Worm (Caenorhabditis elegans) whole organism, midembryonic: ENCODE measurements around the gene gly-11.
A peak's percentile ranks its signal among the peaks of the same experiment; 100 is the strongest.
"Not testable (repeated sequence)": the region's sequence is repeated elsewhere in the genome, so short reads cannot be mapped to it uniquely, and the experiment has no call there.

Experiments
- T22C8.4 ChIP-seq: fragments of 200-800 bp; sonication (Bioruptor generic); IDR thresholded peaks from 2 replicates; pipeline ENCODE4 v1.3.6; 2022; ENCODE audit warnings: missing genetic modification characterization, missing compliant biosample characterization
- cog-1 ChIP-seq: sonication (generic microtip); optimal IDR thresholded peaks from 2 replicates; lab custom pipeline; 2016; ENCODE audit warnings: missing genetic modification characterization, missing compliant biosample characterization
- flt-1 ChIP-seq: fragments of 200-800 bp; sonication (Bioruptor generic); IDR thresholded peaks from 2 replicates; pipeline ENCODE4 v1.3.6; 2022; ENCODE audit warnings: missing genetic modification characterization, missing compliant biosample characterization
- klf-2 ChIP-seq: fragments of 200-800 bp; sonication (Bioruptor generic); conservative IDR thresholded peaks from 2 replicates; pipeline ENCODE4 v1.3.6; 2022; ENCODE audit warnings: missing genetic modification reagents, missing genetic modification characterization, missing compliant biosample characterization
- med-1 ChIP-seq: sonication (generic microtip); optimal IDR thresholded peaks from 2 replicates; lab custom pipeline; 2017; ENCODE audit warnings: missing genetic modification characterization, mild to moderate bottlenecking, missing compliant biosample characterization, antibody characterized with exemption, missing genetic modification reagents; ENCODE audit not compliant: insufficient read depth
- ref-1 ChIP-seq: fragments of 200-800 bp; sonication (Bioruptor generic); conservative IDR thresholded peaks from 2 replicates; pipeline ENCODE4 v1.3.6; 2022; ENCODE audit warnings: missing genetic modification reagents, missing genetic modification characterization, missing compliant biosample characterization
- tab-1 ChIP-seq: fragments of 200-800 bp; sonication (Bioruptor generic); IDR thresholded peaks from 2 replicates; pipeline ENCODE4 v1.3.6; 2022; ENCODE audit warnings: missing genetic modification characterization, missing compliant biosample characterization
- ztf-23 ChIP-seq: fragments of 200-800 bp; sonication (Bioruptor generic); IDR thresholded peaks from 2 replicates; pipeline ENCODE4 v1.3.6; 2022; ENCODE audit warnings: missing genetic modification reagents, missing genetic modification characterization, missing compliant biosample characterization
- ztf-29 ChIP-seq: fragments of 200-800 bp; sonication (Bioruptor generic); IDR thresholded peaks from 2 replicates; pipeline ENCODE4 v1.3.6; 2022; ENCODE audit warnings: missing genetic modification reagents, missing genetic modification characterization, missing compliant biosample characterization

The gly-11 gene

DNA sequence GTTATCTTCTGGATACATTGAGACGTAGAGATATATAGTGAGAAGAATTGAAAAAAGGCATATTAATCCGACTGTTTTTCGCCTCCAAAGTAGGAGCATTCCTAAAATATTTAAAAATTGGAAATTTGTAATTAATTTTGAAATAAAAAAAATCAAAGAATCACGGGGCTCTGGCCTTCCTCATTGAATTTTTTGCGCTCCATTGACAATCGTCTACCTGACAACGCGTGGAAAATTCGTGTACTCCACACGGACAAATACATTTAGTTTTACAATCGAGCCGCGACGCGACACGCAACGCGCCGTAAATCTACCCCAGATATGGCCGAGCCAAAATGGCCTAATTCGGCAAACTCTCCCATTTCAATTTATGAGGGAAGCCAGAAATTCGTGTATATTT is at the start of gene gly-11:
gly-11 (minus strand) TSS at position 101 of the 400 bp plus-strand sequence.
- not testable (repeated sequence) for TF ChIP-seq tab-1 (GFP tag; lab: Robert Waterston, UW); cog-1 (tag; lab: Kevin White, UChicago); med-1 (GFP tag; lab: Kevin White, UChicago)

DNA sequence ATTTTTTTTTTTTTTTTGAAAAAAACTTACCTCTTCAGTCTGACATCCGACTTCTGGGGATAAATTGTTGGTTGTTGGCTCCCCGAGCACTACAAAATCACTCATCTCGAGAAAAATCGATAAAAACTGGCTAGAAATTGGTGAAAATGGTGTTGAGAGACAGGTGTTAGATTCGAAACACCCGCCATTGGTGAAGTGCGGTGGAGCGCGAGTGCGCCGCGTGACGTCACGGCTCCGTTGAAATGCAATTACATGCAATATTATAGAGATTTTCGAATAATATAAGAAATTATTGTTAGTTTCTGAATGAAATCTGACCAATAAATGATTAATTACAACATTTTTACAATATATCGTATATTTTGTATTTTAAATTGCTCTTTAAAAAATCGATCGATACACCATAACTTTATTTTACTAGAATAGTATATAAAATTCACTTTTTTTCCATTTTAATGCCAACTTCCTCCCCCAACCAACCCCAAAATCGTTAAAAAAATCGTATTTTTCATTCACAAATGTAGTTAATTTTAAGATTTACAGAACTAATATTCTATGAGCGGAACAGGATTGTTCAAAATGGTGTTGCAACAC is 49.1 kb upstream of the gly-11 start, which contains the start of the genes Y75B8A.18 and Y75B8A.19:
Y75B8A.18 (minus strand) TSS at position 142 of the 594 bp plus-strand sequence.
Y75B8A.19 (plus strand) TSS at position 544 of the 594 bp plus-strand sequence.
- no peak for TF ChIP-seq tab-1 (GFP tag; lab: Robert Waterston, UW)
- no peak for TF ChIP-seq klf-2 (GFP tag; lab: Robert Waterston, UW)
- no peak for TF ChIP-seq ref-1 (GFP tag; lab: Robert Waterston, UW)
- TF ChIP-seq ztf-23: no peak
- TF ChIP-seq med-1 (GFP tag; lab: Kevin White, UChicago): no peak
- TF ChIP-seq flt-1: no peak
- no peak for TF ChIP-seq cog-1 (tag; lab: Kevin White, UChicago)
- TF ChIP-seq T22C8.4 (GFP tag; lab: Robert Waterston, UW): no peak
- no peak for TF ChIP-seq ztf-29 (GFP tag; lab: Robert Waterston, UW)

DNA sequence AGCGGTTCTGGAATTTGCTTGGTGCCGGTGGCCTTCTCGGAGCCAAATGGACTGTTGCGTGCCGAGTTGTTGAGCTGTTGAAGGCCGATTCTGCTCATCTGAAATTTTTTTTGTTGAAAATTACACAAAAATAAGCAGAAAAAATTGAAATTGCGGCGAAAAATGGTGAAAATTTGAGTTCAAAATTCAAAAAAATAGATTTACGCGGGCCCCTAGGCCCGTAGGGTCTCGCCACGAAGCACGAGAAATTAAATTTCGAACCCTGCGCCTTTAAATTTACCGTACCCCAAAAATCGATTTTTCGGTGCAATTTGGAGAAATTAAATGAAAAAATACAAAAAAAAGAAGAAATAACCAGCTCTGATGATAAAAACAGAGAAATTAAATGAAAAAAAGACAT is 48.2 kb upstream of the gly-11 start, which contains the start of gene gmn-1:
gmn-1 (minus strand) TSS at position 98 of the 400 bp plus-strand sequence.
- no peak for TF ChIP-seq med-1 (GFP tag; lab: Kevin White, UChicago)
- TF ChIP-seq cog-1 (tag; lab: Kevin White, UChicago): no peak
- TF ChIP-seq flt-1: no peak
- TF ChIP-seq T22C8.4 (GFP tag; lab: Robert Waterston, UW): no peak
- no peak for TF ChIP-seq ztf-23
- no peak for TF ChIP-seq ztf-29 (GFP tag; lab: Robert Waterston, UW)
- TF ChIP-seq klf-2 (GFP tag; lab: Robert Waterston, UW): no peak
- no peak for TF ChIP-seq tab-1 (GFP tag; lab: Robert Waterston, UW)
- no peak for TF ChIP-seq ref-1 (GFP tag; lab: Robert Waterston, UW)

DNA sequence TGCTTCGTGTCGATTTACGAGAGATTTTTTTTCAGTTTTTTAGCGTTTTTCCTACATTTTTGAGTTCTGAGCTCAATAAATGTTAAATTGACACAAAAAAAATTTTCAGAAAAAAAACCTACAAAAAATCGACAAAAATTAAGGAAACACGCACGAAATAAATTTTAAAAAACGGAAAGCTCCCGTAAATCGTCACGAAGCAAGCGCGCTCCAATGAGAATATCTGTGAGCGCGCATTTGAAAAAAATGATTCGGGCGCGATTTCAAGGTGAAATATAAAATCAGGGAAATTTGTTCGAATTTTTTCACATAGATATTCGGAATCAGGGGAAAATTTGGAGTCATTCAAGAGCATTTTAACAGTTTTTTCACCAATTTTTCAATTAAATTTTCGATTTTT is 46.2 kb upstream of the gly-11 start:
- no peak for TF ChIP-seq cog-1 (tag; lab: Kevin White, UChicago)
- no peak for TF ChIP-seq ztf-23
- TF ChIP-seq ref-1 (GFP tag; lab: Robert Waterston, UW): no peak
- TF ChIP-seq klf-2 (GFP tag; lab: Robert Waterston, UW): no peak
- no peak for TF ChIP-seq med-1 (GFP tag; lab: Kevin White, UChicago)
- no peak for TF ChIP-seq flt-1
- TF ChIP-seq ztf-29 (GFP tag; lab: Robert Waterston, UW): no peak
- no peak for TF ChIP-seq T22C8.4 (GFP tag; lab: Robert Waterston, UW)
- no peak for TF ChIP-seq tab-1 (GFP tag; lab: Robert Waterston, UW)

DNA sequence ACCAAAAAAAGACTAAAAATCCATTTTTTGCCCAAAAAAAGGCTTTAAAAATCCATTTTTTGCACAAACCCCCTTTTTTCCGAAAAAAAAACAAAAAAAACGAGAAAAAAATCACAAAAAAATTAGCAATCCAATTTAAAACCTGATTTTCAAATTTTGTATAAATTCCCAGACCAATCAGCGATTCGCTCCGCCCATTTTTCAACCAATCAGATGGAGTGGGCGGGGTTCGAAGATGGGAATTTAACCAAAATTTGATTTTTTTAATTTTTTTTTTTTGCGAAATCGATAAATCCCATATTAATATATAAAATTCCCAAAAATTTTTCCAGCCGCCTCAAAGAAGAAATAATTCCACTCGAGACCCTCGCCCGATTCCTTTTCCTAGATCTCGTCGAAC is 44.4 kb upstream of the gly-11 start:
- TF ChIP-seq cog-1 (tag; lab: Kevin White, UChicago) (no peak), flt-1 (no peak), ztf-23 (no peak), klf-2 (GFP tag; lab: Robert Waterston, UW) (no peak), med-1 (GFP tag; lab: Kevin White, UChicago) (no peak), ztf-29 (GFP tag; lab: Robert Waterston, UW) (no peak), ref-1 (GFP tag; lab: Robert Waterston, UW) (no peak), T22C8.4 (GFP tag; lab: Robert Waterston, UW) (no peak), tab-1 (GFP tag; lab: Robert Waterston, UW) (no peak)

DNA sequence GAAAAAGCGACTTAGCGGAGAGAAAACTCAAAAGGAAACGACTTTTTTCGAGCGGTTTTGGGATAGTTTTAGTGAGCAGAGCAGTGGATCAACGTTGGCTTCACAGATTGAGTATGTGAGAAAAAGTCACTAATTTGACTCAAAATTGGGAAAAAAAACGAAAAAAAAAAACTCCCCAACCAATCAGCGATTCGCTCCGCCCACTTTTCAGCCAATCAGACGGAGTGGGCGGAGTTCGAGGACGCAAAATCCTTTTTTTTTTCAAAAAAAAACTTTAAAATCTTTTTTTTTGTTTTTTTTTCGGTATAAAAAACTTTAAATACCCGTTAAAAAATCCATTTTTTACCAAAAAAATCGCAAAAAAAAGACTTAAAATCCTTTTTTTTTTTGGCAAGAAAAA is 43.8 kb upstream of the gly-11 start:
- TF ChIP-seq klf-2 (GFP tag; lab: Robert Waterston, UW) (no peak), T22C8.4 (GFP tag; lab: Robert Waterston, UW) (no peak), ref-1 (GFP tag; lab: Robert Waterston, UW) (no peak), ztf-23 (no peak), tab-1 (GFP tag; lab: Robert Waterston, UW) (no peak), cog-1 (tag; lab: Kevin White, UChicago) (no peak), med-1 (GFP tag; lab: Kevin White, UChicago) (no peak), flt-1 (no peak), ztf-29 (GFP tag; lab: Robert Waterston, UW) (no peak)

DNA sequence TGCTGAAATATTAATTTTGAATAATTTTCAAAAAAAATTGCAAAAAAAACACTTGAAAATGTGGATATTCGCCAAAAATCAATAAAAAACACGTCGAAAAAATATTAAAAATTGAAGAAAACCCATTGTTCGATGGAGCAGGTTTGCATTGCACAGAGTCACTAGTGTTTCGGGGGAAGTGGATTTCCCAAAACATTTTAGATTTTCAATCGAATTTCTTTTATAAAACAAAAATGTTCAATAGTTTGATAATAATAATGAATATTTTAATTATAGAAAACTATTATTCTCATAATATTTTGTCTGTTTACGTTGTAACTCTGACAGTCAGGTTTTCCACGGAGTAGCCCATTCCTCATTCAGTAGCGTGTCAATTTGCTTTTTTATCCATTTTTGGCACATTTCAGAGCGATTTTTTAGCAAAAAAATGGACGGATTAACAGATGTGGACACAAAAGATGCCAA is 41.6 kb upstream of the gly-11 start, which contains the start of the genes gex-4 and gphr-1:
gex-4 (minus strand) TSS at position 2 of the 465 bp plus-strand sequence.
gphr-1 (plus strand) TSS at position 415 of the 465 bp plus-strand sequence.
- TF ChIP-seq ref-1 (GFP tag; lab: Robert Waterston, UW): no peak
- 0 out of 2 replicates have a peak, but pooled peaks have one; percentile 41 for TF ChIP-seq ztf-23
- TF ChIP-seq ztf-29 (GFP tag; lab: Robert Waterston, UW): no peak
- no peak for TF ChIP-seq med-1 (GFP tag; lab: Kevin White, UChicago)
- peak; percentile 67 for TF ChIP-seq T22C8.4 (GFP tag; lab: Robert Waterston, UW)
- TF ChIP-seq tab-1 (GFP tag; lab: Robert Waterston, UW): no peak
- peak; percentile 26 for TF ChIP-seq cog-1 (tag; lab: Kevin White, UChicago)

DNA sequence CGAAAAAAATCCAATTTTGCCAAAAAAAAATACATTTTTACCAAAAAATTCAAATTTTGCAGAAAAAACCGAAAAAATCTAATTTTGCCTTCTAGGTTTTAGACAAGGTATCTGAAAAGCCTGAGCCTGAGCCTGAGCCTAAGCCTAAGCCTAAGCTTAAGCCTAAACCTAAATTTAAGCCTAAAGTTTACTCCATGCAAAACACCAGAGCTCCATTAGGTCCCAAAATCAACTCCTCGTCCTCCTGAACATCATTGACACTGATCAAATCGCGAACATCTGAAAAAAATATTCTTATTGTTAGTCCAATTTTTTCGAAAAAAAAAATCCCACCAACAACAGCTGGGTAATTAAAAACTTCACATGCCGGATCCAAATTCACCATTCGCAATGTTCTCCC is 41.0 kb upstream of the gly-11 start:
- TF ChIP-seq ref-1 (GFP tag; lab: Robert Waterston, UW): no peak
- no peak for TF ChIP-seq med-1 (GFP tag; lab: Kevin White, UChicago)
- TF ChIP-seq ztf-29 (GFP tag; lab: Robert Waterston, UW): peak; percentile 66; the same call in 1 of the 2 replicates
- TF ChIP-seq ztf-23: no peak
- no peak for TF ChIP-seq T22C8.4 (GFP tag; lab: Robert Waterston, UW)

DNA sequence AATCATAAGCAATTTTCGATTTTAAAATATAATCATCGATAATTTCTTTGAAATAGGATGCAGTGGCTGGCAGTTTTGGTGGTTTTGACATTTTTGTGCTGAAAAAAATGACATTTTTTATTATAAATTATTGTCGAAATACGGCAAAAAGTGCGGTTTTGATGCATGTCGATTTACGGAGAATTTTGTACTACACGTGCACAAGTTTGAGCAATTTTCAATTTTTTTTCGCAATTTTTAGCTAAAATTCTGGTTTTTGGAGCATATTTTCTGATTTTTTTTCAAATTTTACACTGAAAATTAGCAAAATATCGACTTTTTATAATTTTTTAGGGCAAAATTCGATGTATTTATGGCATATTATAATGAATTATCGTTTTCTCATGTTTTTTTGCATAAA is 38.6 kb upstream of the gly-11 start, which contains the start of gene Y75B8A.13:
Y75B8A.13 (minus strand) TSS at position 101 of the 400 bp plus-strand sequence.
- TF ChIP-seq klf-2 (GFP tag; lab: Robert Waterston, UW) (no peak), tab-1 (GFP tag; lab: Robert Waterston, UW) (no peak), ztf-29 (GFP tag; lab: Robert Waterston, UW) (no peak), flt-1 (no peak), T22C8.4 (GFP tag; lab: Robert Waterston, UW) (no peak), med-1 (GFP tag; lab: Kevin White, UChicago) (no peak), ref-1 (GFP tag; lab: Robert Waterston, UW) (no peak), ztf-23 (no peak), cog-1 (tag; lab: Kevin White, UChicago) (no peak)
